Fruit fly (Drosophila melanogaster): ENCODE measurements around the gene mtrm.
A peak's percentile ranks its signal among the peaks of the same experiment; 100 is the strongest.

mtrm gene

DNA sequence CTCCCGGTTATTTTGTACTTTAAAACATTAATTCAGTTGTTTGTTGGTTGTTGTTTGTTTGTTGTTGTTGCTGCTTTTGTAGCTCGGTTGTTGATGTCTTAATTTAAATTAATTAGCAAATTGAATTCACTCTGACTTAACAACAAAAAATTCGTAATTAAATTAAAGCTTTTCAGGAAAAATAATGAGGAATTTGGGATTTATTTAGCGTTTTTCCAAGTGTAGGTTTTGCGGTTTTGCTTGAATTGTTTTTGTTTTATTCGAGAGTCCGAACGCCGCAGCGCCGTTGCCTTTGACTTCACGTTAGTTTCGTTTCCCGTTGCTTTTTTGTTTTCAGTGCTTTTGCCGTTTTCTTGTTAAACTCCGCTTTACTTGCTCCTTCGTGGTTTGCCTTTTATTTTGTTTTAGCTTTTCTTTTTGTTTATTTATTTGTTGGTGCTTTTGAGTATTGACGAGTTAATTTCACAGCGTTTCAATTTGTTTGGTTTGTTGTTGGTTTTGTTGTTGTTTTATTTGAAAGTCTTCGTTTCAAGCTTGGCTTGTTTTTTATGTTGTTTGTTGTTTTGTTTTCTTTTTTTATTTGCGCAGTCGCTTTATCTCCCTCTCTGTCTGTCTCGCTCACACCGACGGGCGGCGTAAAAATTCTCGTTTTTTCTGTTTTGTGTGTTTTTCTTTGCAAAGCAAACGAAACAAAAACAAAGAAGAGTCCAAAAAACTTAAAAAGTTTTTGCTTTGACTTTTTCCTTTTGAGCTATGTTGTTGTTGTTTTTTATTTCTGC is 28.1 kb downstream of the mtrm start (continued):
- TF ChIP-seq C15 (GFP tag; IDR thresholded peaks at IDR 0.05), result no peak
- TF ChIP-seq HLHmδ (GFP tag; optimal IDR thresholded peaks at IDR 0.05), result no peak
- no peak for TF ChIP-seq pzg (GFP tag; optimal IDR thresholded peaks at IDR 0.05)
- no peak for TF ChIP-seq hb (GFP tag; IDR thresholded peaks at IDR 0.05; ENCODE audit: partially characterized antibody)
- no peak for TF ChIP-seq CG13894 (tag; optimal IDR thresholded peaks at IDR 0.05)
- peak; percentile 32 for TF ChIP-seq Hsf (GFP tag; optimal IDR thresholded peaks at IDR 0.05)
- TF ChIP-seq CG9437 (GFP tag; optimal IDR thresholded peaks at IDR 0.05), result peak; percentile 20
- TF ChIP-seq vfl (GFP tag; optimal IDR thresholded peaks at IDR 0.05), result peak; percentile 31
- TF ChIP-seq fd96Cb (tag; optimal IDR thresholded peaks at IDR 0.05), result peak; percentile 35
- TF ChIP-seq NFAT (GFP tag; IDR thresholded peaks at IDR 0.05), result no peak
- peak; percentile 50 for TF ChIP-seq CG11504 (tag; optimal IDR thresholded peaks at IDR 0.05)
- TF ChIP-seq eve (GFP tag; optimal IDR thresholded peaks at IDR 0.05), result peak in 1 of 2 experiments; percentile 72
- TF ChIP-seq emc (GFP tag; optimal IDR thresholded peaks at IDR 0.05), result peak; percentile 22
- no peak for TF ChIP-seq CG15073 (GFP tag; optimal IDR thresholded peaks at IDR 0.05)
- no peak for TF ChIP-seq CG7987 (GFP tag; optimal IDR thresholded peaks at IDR 0.05)
- no peak for TF ChIP-seq CG4617 (GFP tag; optimal IDR thresholded peaks at IDR 0.05; ENCODE audit: borderline replicate concordance)
- TF ChIP-seq pan (optimal IDR thresholded peaks at IDR 0.05), result no peak
- TF ChIP-seq pan (GFP tag; optimal IDR thresholded peaks at IDR 0.05 in 1 of 2, IDR thresholded peaks at IDR 0.05 in 1 of 2), result peak in 1 of 2 experiments; percentile 34
- peak; percentile 55 for TF ChIP-seq ewg (GFP tag; optimal IDR thresholded peaks at IDR 0.05)
- no peak for TF ChIP-seq CG15011 (GFP tag; optimal IDR thresholded peaks at IDR 0.05)
- TF ChIP-seq prd (optimal IDR thresholded peaks at IDR 0.05), result no peak
- TF ChIP-seq prd (GFP tag; IDR thresholded peaks at IDR 0.05), result no peak
- no peak for TF ChIP-seq slou (GFP tag; optimal IDR thresholded peaks at IDR 0.05)
- TF ChIP-seq CG16813 (GFP tag; IDR thresholded peaks at IDR 0.05; ENCODE audit: partially characterized antibody), result no peak
- TF ChIP-seq CG1602 (GFP tag; optimal IDR thresholded peaks at IDR 0.05), result peak; percentile 17
- no peak for TF ChIP-seq sens-2 (GFP tag; IDR thresholded peaks at IDR 0.05)
- TF ChIP-seq Kr (GFP tag; optimal IDR thresholded peaks at IDR 0.05), result no peak
- no peak for TF ChIP-seq CG7786 (GFP tag; optimal IDR thresholded peaks at IDR 0.05)
- no peak for TF ChIP-seq Fer2 (tag; optimal IDR thresholded peaks at IDR 0.05)
- peak; percentile 53 for TF ChIP-seq CG13624 (GFP tag; optimal IDR thresholded peaks at IDR 0.05)
- no peak for TF ChIP-seq sug (tag; optimal IDR thresholded peaks at IDR 0.05)
- peak; percentile 33 for TF ChIP-seq pum (GFP tag; optimal IDR thresholded peaks at IDR 0.05)
- TF ChIP-seq HmgZ (tag; optimal IDR thresholded peaks at IDR 0.05), result peak; percentile 7
- no peak for TF ChIP-seq wek (GFP tag; optimal IDR thresholded peaks at IDR 0.05)
- TF ChIP-seq CG8359 (GFP tag; optimal IDR thresholded peaks at IDR 0.05; ENCODE audit: borderline replicate concordance), result no peak
- TF ChIP-seq CG15696 (tag; optimal IDR thresholded peaks at IDR 0.05), result no peak
- no peak for TF ChIP-seq ro (GFP tag; IDR thresholded peaks at IDR 0.05)
- TF ChIP-seq Hey (tag; optimal IDR thresholded peaks at IDR 0.05), result no peak
- TF ChIP-seq CG5180 (GFP tag; optimal IDR thresholded peaks at IDR 0.05), result no peak
- TF ChIP-seq chn (GFP tag; optimal IDR thresholded peaks at IDR 0.05), result no peak
- TF ChIP-seq ab (GFP tag; optimal IDR thresholded peaks at IDR 0.05), result no peak
- TF ChIP-seq pho (GFP tag; optimal IDR thresholded peaks at IDR 0.05), result peak; percentile 16
- TF ChIP-seq CoRest (tag; optimal IDR thresholded peaks at IDR 0.05), result peak; percentile 23
- no peak for TF ChIP-seq Dref (GFP tag; IDR thresholded peaks at IDR 0.05)
- TF ChIP-seq CG11723 (GFP tag; optimal IDR thresholded peaks at IDR 0.05), result no peak
- no peak for TF ChIP-seq Jarid2 (GFP tag; optimal IDR thresholded peaks at IDR 0.05)
- peak; percentile 29 for TF ChIP-seq sima (GFP tag; optimal IDR thresholded peaks at IDR 0.05)
- no peak for TF ChIP-seq lmd (GFP tag; IDR thresholded peaks at IDR 0.05)
- TF ChIP-seq sna (GFP tag; IDR thresholded peaks at IDR 0.05; ENCODE audit: partially characterized antibody), result no peak
- no peak for TF ChIP-seq CG31365 (tag; optimal IDR thresholded peaks at IDR 0.05)
